Worm (Caenorhabditis elegans) whole organism, L3 larva: ENCODE measurements around the gene F54A3.6.

Experiments
- R02D3.7 ChIP-seq: fragments of 150-350 bp; optimal IDR thresholded peaks from 2 replicates; lab custom pipeline; 2014; ENCODE audit warnings: missing biosample characterization, missing genetic modification characterization
- ama-1 ChIP-seq: fragments of 150-350 bp; optimal IDR thresholded peaks from 2 replicates; lab custom pipeline; 2018
- ceh-28 ChIP-seq: fragments of 150-350 bp; optimal IDR thresholded peaks from 2 replicates; lab custom pipeline; 2014; ENCODE audit warnings: missing biosample characterization, missing genetic modification reagents, missing genetic modification characterization
- elt-2 ChIP-seq: sonication (generic microtip); optimal IDR thresholded peaks from 2 replicates; lab custom pipeline; 2016; ENCODE audit warnings: missing genetic modification reagents, mild to moderate bottlenecking, missing genetic modification characterization, missing compliant biosample characterization
- fos-1 ChIP-seq: fragments of 150-350 bp; optimal IDR thresholded peaks from 2 replicates; lab custom pipeline; 2014; ENCODE audit warnings: missing biosample characterization, missing genetic modification characterization
- mdl-1 ChIP-seq: fragments of 150-350 bp; optimal IDR thresholded peaks from 2 replicates; lab custom pipeline; 2014; ENCODE audit warnings: missing biosample characterization, missing genetic modification characterization
- nhr-11 ChIP-seq: fragments of 150-350 bp; optimal IDR thresholded peaks from 2 replicates; lab custom pipeline; 2014; ENCODE audit warnings: missing biosample characterization, missing genetic modification characterization
- nhr-237 ChIP-seq: fragments of 150-350 bp; optimal IDR thresholded peaks from 2 replicates; lab custom pipeline; 2014; ENCODE audit warnings: missing biosample characterization, missing genetic modification characterization
- nhr-25 ChIP-seq: sonication (generic microtip); optimal IDR thresholded peaks from 2 replicates; lab custom pipeline; 2017; ENCODE audit warnings: missing biosample characterization, missing genetic modification characterization
- skn-1 ChIP-seq: fragments of 150-350 bp; optimal IDR thresholded peaks from 2 replicates; lab custom pipeline; 2014; ENCODE audit warnings: missing biosample characterization, missing genetic modification characterization
- snpc-4 ChIP-seq: fragments of 150-350 bp; optimal IDR thresholded peaks from 2 replicates; lab custom pipeline; 2014; ENCODE audit warnings: missing biosample characterization, missing genetic modification characterization
- tbx-2 ChIP-seq: sonication (generic microtip); optimal IDR thresholded peaks from 2 replicates; lab custom pipeline; 2016; ENCODE audit warnings: mild to moderate bottlenecking, missing genetic modification characterization, missing compliant biosample characterization
- unc-62 ChIP-seq: fragments of 150-350 bp; sonication (generic microtip); optimal IDR thresholded peaks from 4 replicates; lab custom pipeline; 2014; ENCODE audit warnings: missing biosample characterization, missing genetic modification reagents, missing genetic modification characterization
- zag-1 ChIP-seq: fragments of 150-350 bp; optimal IDR thresholded peaks from 2 replicates; lab custom pipeline; 2014; ENCODE audit warnings: missing biosample characterization, missing genetic modification characterization

DNA sequence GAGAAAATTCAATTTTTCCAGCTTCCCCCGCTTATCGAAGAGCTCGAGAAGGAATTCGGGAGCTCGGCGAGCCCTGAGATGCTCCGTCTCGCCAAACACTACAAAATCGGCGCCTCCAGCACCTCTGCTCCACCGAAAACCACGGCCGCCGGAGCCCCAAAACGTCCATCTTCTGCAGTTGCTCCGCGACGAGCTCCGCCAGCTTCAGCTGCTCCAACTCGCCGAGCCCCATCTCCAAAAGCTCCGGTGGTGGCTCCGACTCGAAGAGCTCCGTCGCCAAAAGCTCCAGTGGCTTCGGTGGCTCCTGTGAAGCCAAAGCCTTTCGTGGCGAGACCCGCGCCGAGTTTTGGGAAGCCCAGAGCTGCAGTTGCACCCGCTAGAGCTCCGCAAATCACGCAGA lies 19.3 kb upstream of the F54A3.6 start:
- TF ChIP-seq fos-1 (tag; lab: Kevin White, UChicago) (no peak), ceh-28 (no peak), mdl-1 (tag; lab: Kevin White, UChicago) (no peak), zag-1 (no peak), nhr-25 (tag; lab: Kevin White, UChicago) (no peak), unc-62 (GFP tag; lab: Kevin White, UChicago) (no peak), R02D3.7 (tag; lab: Kevin White, UChicago) (no peak), ama-1 (no peak), nhr-11 (tag; lab: Kevin White, UChicago) (no peak), elt-2 (tag; lab: Kevin White, UChicago) (no peak), nhr-237 (no peak), snpc-4 (tag; lab: Kevin White, UChicago) (no peak), skn-1 (tag; lab: Kevin White, UChicago) (no peak), tbx-2 (tag; lab: Kevin White, UChicago) (no peak)
